Fruit fly (Drosophila melanogaster) whole organism, wandering third instar larva: ENCODE data around the gene CG43740.

Experiments used
- Abd-B ChIP-seq: fragments of >200 bp; optimal IDR thresholded peaks from 2 replicates; lab custom pipeline; 2017; ENCODE audit warnings: missing biosample characterization, missing genetic modification characterization
- CG32264 ChIP-seq: fragments of 200-800 bp; sonication (Bioruptor generic); optimal IDR thresholded peaks from 2 replicates; lab custom pipeline; 2016; ENCODE audit warnings: missing biosample characterization, missing genetic modification characterization
- CG9705 ChIP-seq: fragments of 200-800 bp; sonication (Bioruptor generic); optimal IDR thresholded peaks from 2 replicates; lab custom pipeline; 2018; ENCODE audit warnings: missing biosample characterization, mild to moderate bottlenecking, missing genetic modification characterization
- CrebA ChIP-seq: fragments of 200-800 bp; sonication (Bioruptor generic); optimal IDR thresholded peaks from 2 replicates; lab custom pipeline; 2016; ENCODE audit warnings: missing biosample characterization, mild to moderate bottlenecking, missing genetic modification characterization, borderline replicate concordance
- Dfd ChIP-seq: fragments of >200 bp; optimal IDR thresholded peaks from 2 replicates; lab custom pipeline; 2017; ENCODE audit warnings: missing biosample characterization, missing genetic modification characterization
- Dif ChIP-seq: fragments of 200-275, 200-300 bp; sonication (Bioruptor generic); optimal IDR thresholded peaks from 2 replicates; lab custom pipeline; 2018; ENCODE audit warnings: missing biosample characterization, missing genetic modification characterization; ENCODE audit not compliant: partially characterized antibody
- GATAd ChIP-seq: sonication (Bioruptor generic); optimal IDR thresholded peaks from 2 replicates; lab custom pipeline; 2016; ENCODE audit warnings: missing biosample characterization, missing genetic modification characterization
- HLH106 ChIP-seq: fragments of 200-800 bp; optimal IDR thresholded peaks from 3 replicates; lab custom pipeline; 2019; ENCODE audit warnings: missing biosample characterization, mild to moderate bottlenecking, missing genetic modification characterization, moderate library complexity
- Hnf4 ChIP-seq: fragments of 200-800 bp; sonication (Bioruptor generic); optimal IDR thresholded peaks from 2 replicates; lab custom pipeline; 2016; ENCODE audit warnings: missing biosample characterization, mild to moderate bottlenecking, missing genetic modification characterization
- Hr78 ChIP-seq: fragments of >200 bp; optimal IDR thresholded peaks from 2 replicates; lab custom pipeline; 2017; ENCODE audit warnings: missing biosample characterization, missing genetic modification characterization
- Hr83 ChIP-seq: fragments of 200-300 bp; sonication (Bioruptor generic); optimal IDR thresholded peaks from 2 replicates; lab custom pipeline; 2016; ENCODE audit warnings: missing biosample characterization, mild to moderate bottlenecking, missing genetic modification characterization, moderate library complexity; ENCODE audit not compliant: poor library complexity, severe bottlenecking
- Jra ChIP-seq: sonication (Bioruptor generic); optimal IDR thresholded peaks from 2 replicates; lab custom pipeline; 2016; ENCODE audit warnings: missing biosample characterization, missing genetic modification characterization
- Mio ChIP-seq: sonication (Bioruptor generic); optimal IDR thresholded peaks from 2 replicates; lab custom pipeline; 2016; ENCODE audit warnings: missing biosample characterization, missing genetic modification characterization
- Myc ChIP-seq: fragments of >200 bp; optimal IDR thresholded peaks from 2 replicates; lab custom pipeline; 2017
- N ChIP-seq: fragments of >200 bp; optimal IDR thresholded peaks from 2 replicates; lab custom pipeline; 2018; ENCODE audit warnings: missing biosample characterization, missing external identifiers, missing genetic modification characterization
- OdsH ChIP-seq: fragments of 200-800 bp; sonication (Bioruptor generic); optimal IDR thresholded peaks from 2 replicates; lab custom pipeline; 2016; ENCODE audit warnings: missing biosample characterization, mild to moderate bottlenecking, missing genetic modification characterization
- Rel ChIP-seq, 2 experiments: fragments of 200-800 bp; sonication (Bioruptor generic) in 1 of 2; optimal IDR thresholded peaks; 2 replicates in 1 of 2; 3 replicates in 1 of 2; lab custom pipeline; 2016 to 2019; ENCODE audit warnings: mild to moderate bottlenecking in 2 of 2, missing biosample characterization in 2 of 2, missing genetic modification characterization in 2 of 2, moderate library complexity in 1 of 2
- Sp1 ChIP-seq: fragments of 200-800 bp; sonication (Bioruptor generic); optimal IDR thresholded peaks from 3 replicates; lab custom pipeline; 2019; ENCODE audit warnings: missing biosample characterization, mild to moderate bottlenecking, missing genetic modification characterization, moderate library complexity
- Vsx2 ChIP-seq: fragments of 200-300, 225-300 bp; sonication (Bioruptor generic); optimal IDR thresholded peaks from 2 replicates; lab custom pipeline; 2018; ENCODE audit warnings: missing biosample characterization, missing genetic modification characterization; ENCODE audit not compliant: partially characterized antibody
- br ChIP-seq: fragments of 200-800 bp; sonication (Bioruptor generic); optimal IDR thresholded peaks from 2 replicates; lab custom pipeline; 2016; ENCODE audit warnings: missing biosample characterization, missing genetic modification characterization
- brk ChIP-seq: fragments of 200-800 bp; sonication (Bioruptor generic); optimal IDR thresholded peaks from 2 replicates; lab custom pipeline; 2016; ENCODE audit warnings: missing biosample characterization, mild to moderate bottlenecking, missing genetic modification characterization
- dl ChIP-seq, 2 experiments: fragments of 175-275, 200-275 bp in 1 of 2; fragments of 200-275 bp in 1 of 2; sonication (Bioruptor generic); optimal IDR thresholded peaks; lab custom pipeline; 2018; ENCODE audit warnings: mild to moderate bottlenecking in 2 of 2, missing biosample characterization in 2 of 2, missing genetic modification characterization in 2 of 2, moderate library complexity in 2 of 2; ENCODE audit not compliant: partially characterized antibody in 2 of 2, insufficient read depth in 1 of 2
- dmrt93B ChIP-seq: fragments of 200-800 bp; sonication (Bioruptor generic); optimal IDR thresholded peaks from 2 replicates; lab custom pipeline; 2018; ENCODE audit warnings: missing biosample characterization, mild to moderate bottlenecking, missing genetic modification characterization
- dsf ChIP-seq: sonication (Bioruptor generic); optimal IDR thresholded peaks from 2 replicates; lab custom pipeline; 2016; ENCODE audit warnings: missing biosample characterization, missing genetic modification characterization, borderline replicate concordance
- ey ChIP-seq: fragments of 200-800 bp; sonication (Bioruptor generic); optimal IDR thresholded peaks from 2 replicates; lab custom pipeline; 2016; ENCODE audit warnings: missing biosample characterization, missing genetic modification characterization
- foxo ChIP-seq, 2 experiments: fragments of 200-800 bp; sonication (Bioruptor generic); optimal IDR thresholded peaks; 2 replicates in 1 of 2; 3 replicates in 1 of 2; lab custom pipeline; 2016 to 2017; ENCODE audit warnings: missing biosample characterization in 2 of 2, missing genetic modification characterization in 2 of 2
- fru ChIP-seq: fragments of 200-800 bp; sonication (Bioruptor generic); optimal IDR thresholded peaks from 3 replicates; lab custom pipeline; 2016; ENCODE audit warnings: missing biosample characterization, mild to moderate bottlenecking, missing genetic modification characterization
- h ChIP-seq: fragments of 200-800 bp; sonication (Bioruptor generic); optimal IDR thresholded peaks from 3 replicates; lab custom pipeline; 2016; ENCODE audit warnings: missing biosample characterization, mild to moderate bottlenecking, missing genetic modification characterization
- jim ChIP-seq: fragments of 175-275, 200-325 bp; sonication (Bioruptor generic); optimal IDR thresholded peaks from 2 replicates; lab custom pipeline; 2016; ENCODE audit warnings: missing biosample characterization, mild to moderate bottlenecking, missing genetic modification characterization
- lola ChIP-seq: fragments of >200 bp; optimal IDR thresholded peaks from 2 replicates; lab custom pipeline; 2017; ENCODE audit warnings: missing biosample characterization, missing genetic modification characterization
- pan ChIP-seq: fragments of >200 bp; optimal IDR thresholded peaks from 2 replicates; lab custom pipeline; 2017
- psq ChIP-seq: fragments of 200-800 bp; sonication (Bioruptor generic); optimal IDR thresholded peaks from 3 replicates; lab custom pipeline; 2017; ENCODE audit warnings: missing biosample characterization, mild to moderate bottlenecking, missing genetic modification characterization, moderate library complexity
- rgr ChIP-seq: fragments of 200-800 bp; sonication (Bioruptor generic); optimal IDR thresholded peaks from 3 replicates; lab custom pipeline; 2016; ENCODE audit warnings: missing biosample characterization, mild to moderate bottlenecking, missing genetic modification characterization
- sage ChIP-seq: fragments of 200-800 bp; sonication (Bioruptor generic); optimal IDR thresholded peaks from 2 replicates; lab custom pipeline; 2016; ENCODE audit warnings: missing biosample characterization, mild to moderate bottlenecking, missing genetic modification characterization
- sv ChIP-seq: fragments of 200-800 bp; sonication (Bioruptor generic); optimal IDR thresholded peaks from 3 replicates; lab custom pipeline; 2016; ENCODE audit warnings: missing biosample characterization, missing genetic modification characterization
- tai ChIP-seq: sonication (Bioruptor generic); optimal IDR thresholded peaks from 2 replicates; lab custom pipeline; 2016; ENCODE audit warnings: missing biosample characterization, missing genetic modification characterization
- usp ChIP-seq: fragments of >200 bp; optimal IDR thresholded peaks from 2 replicates; lab custom pipeline; 2017; ENCODE audit warnings: missing biosample characterization, missing genetic modification characterization
- woc ChIP-seq: sonication (Bioruptor generic); optimal IDR thresholded peaks from 2 replicates; lab custom pipeline; 2016; ENCODE audit warnings: missing biosample characterization, mild to moderate bottlenecking, missing genetic modification characterization

Gene CG43740

dm6 chrX:10362127-10362526 lies 28.7 kb downstream of the CG43740 start:
- TF ChIP-seq dsf (GFP tag; lab: Kevin White, UChicago) (no peak), Hr78 (no peak), Myc (lab: Kevin White, UChicago) (no peak), dmrt93B (GFP tag; lab: Kevin White, UChicago) (no peak)

dm6 chrX:10362557-10363366 lies 29.3 kb downstream of the CG43740 start:
- no peak for TF ChIP-seq lola (GFP tag; lab: Kevin White, UChicago)
- TF ChIP-seq Dif (GFP tag; lab: Kevin White, UChicago): no peak
- TF ChIP-seq h (GFP tag; lab: Kevin White, UChicago): peak; percentile 62
- peak; percentile 74 for TF ChIP-seq fru (GFP tag; lab: Kevin White, UChicago)
- peak; percentile 26 for TF ChIP-seq dmrt93B (GFP tag; lab: Kevin White, UChicago)
- no peak for TF ChIP-seq Abd-B (GFP tag; lab: Kevin White, UChicago)
- no peak for TF ChIP-seq CG9705 (GFP tag; lab: Kevin White, UChicago)
- TF ChIP-seq brk (GFP tag; lab: Kevin White, UChicago): no peak
- TF ChIP-seq Hr83 (GFP tag; lab: Kevin White, UChicago): no peak
- TF ChIP-seq HLH106 (tag; lab: Kevin White, UChicago): peak; percentile 29
- TF ChIP-seq Dfd (GFP tag; lab: Kevin White, UChicago): no peak
- peak; percentile 40 for TF ChIP-seq psq (GFP tag; lab: Kevin White, UChicago)
- peak; percentile 37 for TF ChIP-seq sv (GFP tag; lab: Kevin White, UChicago)
- no peak for TF ChIP-seq Rel (GFP tag; optimal IDR thresholded peaks at IDR 0.05; lab: Kevin White, UChicago)
- no peak for TF ChIP-seq Rel (tag; optimal IDR thresholded peaks at IDR 0.05; lab: Kevin White, UChicago)
- no peak for TF ChIP-seq dl (GFP tag; optimal IDR thresholded peaks at IDR 0.05; lab: Kevin White, UChicago; ENCODE audit: insufficient read depth in 1 of 2, partially characterized antibody in 2 of 2)
- TF ChIP-seq GATAd (GFP tag; lab: Kevin White, UChicago): no peak
- TF ChIP-seq OdsH (GFP tag; lab: Kevin White, UChicago): peak; percentile 33
- TF ChIP-seq rgr (GFP tag; lab: Kevin White, UChicago): peak; percentile 54
- peak; percentile 49 for TF ChIP-seq br (GFP tag; lab: Kevin White, UChicago)
- peak; percentile 46 for TF ChIP-seq ey
- TF ChIP-seq Sp1: peak; percentile 51
- no peak for TF ChIP-seq CrebA
- no peak for TF ChIP-seq CG32264
- TF ChIP-seq foxo (GFP tag; optimal IDR thresholded peaks at IDR 0.05; lab: Kevin White, UChicago): peak in 1 of 2 experiments; percentile 69
- TF ChIP-seq sage (GFP tag; lab: Kevin White, UChicago): no peak
- peak; percentile 5 for TF ChIP-seq woc

dm6 chrX:10364556-10365227 lies 31.2 kb downstream of the CG43740 start:
- TF ChIP-seq dsf (GFP tag; lab: Kevin White, UChicago) (no peak), Myc (lab: Kevin White, UChicago) (no peak), Dfd (GFP tag; lab: Kevin White, UChicago) (no peak), lola (GFP tag; lab: Kevin White, UChicago) (no peak), Vsx2 (GFP tag; lab: Kevin White, UChicago) (no peak), jim (GFP tag; lab: Kevin White, UChicago) (no peak), sv (GFP tag; lab: Kevin White, UChicago) (no peak), br (GFP tag; lab: Kevin White, UChicago) (peak; percentile 46), N (no peak), pan (lab: Kevin White, UChicago) (no peak), Hr83 (GFP tag; lab: Kevin White, UChicago) (peak; percentile 0), sage (GFP tag; lab: Kevin White, UChicago) (no peak), Jra (GFP tag; lab: Kevin White, UChicago) (peak; percentile 52), OdsH (GFP tag; lab: Kevin White, UChicago) (no peak), CG32264 (no peak), brk (GFP tag; lab: Kevin White, UChicago) (no peak), Mio (GFP tag; lab: Kevin White, UChicago) (no peak), dl (GFP tag; optimal IDR thresholded peaks at IDR 0.05; lab: Kevin White, UChicago; ENCODE audit: insufficient read depth in 1 of 2, partially characterized antibody in 2 of 2) (no peak), Sp1 (no peak), usp (GFP tag; lab: Kevin White, UChicago) (no peak), rgr (GFP tag; lab: Kevin White, UChicago) (no peak), CG9705 (GFP tag; lab: Kevin White, UChicago) (no peak), dmrt93B (GFP tag; lab: Kevin White, UChicago) (no peak), HLH106 (tag; lab: Kevin White, UChicago) (no peak), GATAd (GFP tag; lab: Kevin White, UChicago) (no peak), CrebA (no peak), ey (no peak), Abd-B (GFP tag; lab: Kevin White, UChicago) (no peak), h (GFP tag; lab: Kevin White, UChicago) (peak; percentile 45), tai (no peak), psq (GFP tag; lab: Kevin White, UChicago) (peak; percentile 11), Hnf4 (GFP tag; lab: Kevin White, UChicago) (no peak), woc (no peak), Rel (GFP tag; optimal IDR thresholded peaks at IDR 0.05; lab: Kevin White, UChicago) (no peak), Rel (tag; optimal IDR thresholded peaks at IDR 0.05; lab: Kevin White, UChicago) (no peak), foxo (GFP tag; optimal IDR thresholded peaks at IDR 0.05; lab: Kevin White, UChicago) (peak in 1 of 2 experiments; percentile 13), Hr78 (no peak)
